Worm (Caenorhabditis elegans) whole organism, L4/young adult: ENCODE data around the gene srg-23.

Source experiments
- W03F9.2 ChIP-seq: fragments of 150-350 bp; optimal IDR thresholded peaks from 2 replicates; lab custom pipeline; 2014; ENCODE audit warnings: missing biosample characterization, missing genetic modification characterization
- him-1 ChIP-seq: sonication (generic microtip); optimal IDR thresholded peaks from 2 replicates; lab custom pipeline; 2016; ENCODE audit warnings: missing genotype, missing genetic modification reagents, missing genetic modification characterization, missing compliant biosample characterization

ce11 chrII:3071012-3071749 lies 24.8 kb downstream of the srg-23 start, which contains the start of gene Y25C1A.7:
- TF ChIP-seq W03F9.2 (tag; lab: Kevin White, UChicago) = no peak
- TF ChIP-seq him-1 (tag; lab: Kevin White, UChicago) = no peak
